Worm (Caenorhabditis elegans): Measurements from ENCODE around the gene C35A5.11.

C35A5.11 gene

ce11 chrV:10475421-10475820 lies 27.5 kb downstream of the C35A5.11 start:
- TF ChIP-seq ceh-22 (tag; optimal IDR thresholded peaks at IDR 0.05), result no peak
- no peak for TF ChIP-seq fkh-6 (tag; optimal IDR thresholded peaks at IDR 0.05)
- TF ChIP-seq ceh-2 (tag; optimal IDR thresholded peaks at IDR 0.05), result no peak
- TF ChIP-seq npax-4 (tag; optimal IDR thresholded peaks at IDR 0.05), result no peak
- TF ChIP-seq lim-6 (tag; optimal IDR thresholded peaks at IDR 0.05), result no peak
- TF ChIP-seq ceh-24 (tag; optimal IDR thresholded peaks at IDR 0.05), result no peak
- no peak for TF ChIP-seq pqm-1 (tag; optimal IDR thresholded peaks at IDR 0.05)
- no peak for TF ChIP-seq pha-4 (tag; optimal IDR thresholded peaks at IDR 0.05)
- no peak for TF ChIP-seq ceh-6 (GFP tag; optimal IDR thresholded peaks at IDR 0.05)
- TF ChIP-seq unc-86 (tag; optimal IDR thresholded peaks at IDR 0.05), result no peak
- no peak for TF ChIP-seq Y22D7AL.16 (tag; optimal IDR thresholded peaks at IDR 0.05)

DNA sequence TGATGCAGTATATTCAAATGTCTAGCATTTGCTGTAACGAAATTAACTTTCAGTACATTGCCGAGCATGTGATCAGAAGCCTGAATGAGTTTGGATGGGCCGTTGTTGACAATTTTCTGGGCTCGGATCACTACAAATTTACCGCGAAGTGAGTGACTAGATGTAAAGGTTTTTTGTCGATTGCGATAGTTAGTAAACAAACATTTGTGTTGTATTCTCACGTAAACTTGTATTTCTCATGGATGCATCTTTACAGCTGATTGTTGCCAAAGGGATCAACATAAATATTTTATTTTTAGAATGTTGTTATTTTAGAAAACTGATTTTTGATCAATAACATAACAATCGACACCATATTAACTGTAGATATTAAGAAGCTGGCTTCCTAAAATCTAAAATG lies 28.9 kb downstream of the C35A5.11 start:
- TF ChIP-seq ahr-1 (tag; optimal IDR thresholded peaks at IDR 0.05), result no peak
- no peak for TF ChIP-seq K02D7.2 (tag; optimal IDR thresholded peaks at IDR 0.05)
- no peak for TF ChIP-seq ceh-34 (tag; optimal IDR thresholded peaks at IDR 0.05)
- no peak for TF ChIP-seq syd-9 (tag; optimal IDR thresholded peaks at IDR 0.05)
- no peak for TF ChIP-seq hlh-30 (tag; optimal IDR thresholded peaks at IDR 0.05; ENCODE audit: insufficient read depth)
- TF ChIP-seq pros-1 (tag; optimal IDR thresholded peaks at IDR 0.05), result no peak
- TF ChIP-seq K09A11.1 (tag; optimal IDR thresholded peaks at IDR 0.05; ENCODE audit: insufficient read depth), result no peak
- no peak for TF ChIP-seq tbx-2 (tag; optimal IDR thresholded peaks at IDR 0.05)
- no peak for TF ChIP-seq C08G9.2 (tag; optimal IDR thresholded peaks at IDR 0.05)
- no peak for TF ChIP-seq T23F11.4 (GFP tag; optimal IDR thresholded peaks at IDR 0.05)
- no peak for TF ChIP-seq pax-1 (tag; optimal IDR thresholded peaks at IDR 0.05)
- no peak for TF ChIP-seq unc-3 (GFP tag; conservative IDR thresholded peaks at IDR 0.05)
- TF ChIP-seq unc-3 (tag; optimal IDR thresholded peaks at IDR 0.05), result no peak
- TF ChIP-seq sox-2 (GFP tag; IDR thresholded peaks at IDR 0.05), result no peak
- TF ChIP-seq dmd-4 (tag; optimal IDR thresholded peaks at IDR 0.05; ENCODE audit: borderline replicate concordance), result no peak
- TF ChIP-seq ceh-9 (tag; optimal IDR thresholded peaks at IDR 0.05), result no peak

DNA sequence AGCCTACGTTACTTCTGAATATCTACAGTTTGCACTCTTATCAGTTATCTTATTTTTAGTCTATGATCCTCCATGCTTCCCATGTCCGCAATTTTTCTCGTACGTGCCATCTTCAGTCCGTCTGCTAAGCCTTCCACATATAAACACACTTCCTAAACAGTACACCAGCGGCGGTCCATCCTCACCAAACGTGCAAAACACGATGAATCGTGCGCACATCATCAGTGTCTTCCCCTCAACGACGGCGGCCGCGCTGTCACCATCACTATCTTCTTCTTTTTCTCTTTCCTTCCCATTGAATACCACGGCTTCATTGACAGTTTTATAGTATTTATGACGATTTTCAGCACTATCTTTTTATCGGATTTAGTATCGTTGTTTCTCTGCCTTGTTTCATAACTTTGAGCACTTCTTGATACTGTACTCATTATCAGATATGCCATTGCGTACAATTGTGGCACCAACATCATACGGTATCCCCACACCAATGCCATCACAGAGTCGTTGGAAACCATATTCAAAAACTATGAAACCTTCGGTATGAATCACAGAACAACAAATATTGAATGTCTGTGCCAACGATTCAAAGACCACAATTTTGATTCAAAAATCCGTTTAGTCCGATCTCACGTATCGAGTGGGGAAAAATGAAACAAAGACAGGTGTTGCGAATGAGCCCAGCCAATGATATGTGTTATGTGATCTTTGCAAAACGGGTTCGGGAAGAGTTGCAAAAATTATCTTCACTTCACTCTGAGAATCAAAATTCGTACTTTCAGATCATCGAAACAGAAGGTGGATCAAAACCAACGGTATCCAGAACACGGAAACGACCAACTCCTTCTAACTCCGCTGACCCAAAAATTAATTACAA lies 29.8 kb downstream of the C35A5.11 start:
- no peak for TF ChIP-seq fkh-10 (GFP tag; optimal IDR thresholded peaks at IDR 0.05)
- TF ChIP-seq ceh-22 (tag; optimal IDR thresholded peaks at IDR 0.05), result no peak
- TF ChIP-seq ceh-6 (GFP tag; optimal IDR thresholded peaks at IDR 0.05), result no peak
- TF ChIP-seq dmd-4 (tag; optimal IDR thresholded peaks at IDR 0.05; ENCODE audit: borderline replicate concordance), result no peak
- TF ChIP-seq pha-4 (tag; optimal IDR thresholded peaks at IDR 0.05), result no peak
- TF ChIP-seq sox-2 (GFP tag; IDR thresholded peaks at IDR 0.05), result no peak
- TF ChIP-seq lin-11 (tag; optimal IDR thresholded peaks at IDR 0.05), result no peak
- TF ChIP-seq che-1 (tag; optimal IDR thresholded peaks at IDR 0.05), result no peak
- no peak for TF ChIP-seq ceh-19 (GFP tag; optimal IDR thresholded peaks at IDR 0.05)
- TF ChIP-seq mec-3 (tag; optimal IDR thresholded peaks at IDR 0.05; ENCODE audit: borderline replicate concordance), result no peak
- TF ChIP-seq ceh-2 (tag; optimal IDR thresholded peaks at IDR 0.05), result no peak
- no peak for TF ChIP-seq ceh-14 (tag; optimal IDR thresholded peaks at IDR 0.05)
- TF ChIP-seq nhr-232 (tag; optimal IDR thresholded peaks at IDR 0.05), result no peak
- TF ChIP-seq sdc-2 (tag; optimal IDR thresholded peaks at IDR 0.05), result no peak
- TF ChIP-seq pros-1 (tag; optimal IDR thresholded peaks at IDR 0.05), result no peak
- TF ChIP-seq unc-42 (tag; optimal IDR thresholded peaks at IDR 0.05), result no peak
- no peak for TF ChIP-seq fax-1 (tag; optimal IDR thresholded peaks at IDR 0.05)
- TF ChIP-seq odd-2 (tag; optimal IDR thresholded peaks at IDR 0.05), result no peak
- TF ChIP-seq hlh-30 (tag; optimal IDR thresholded peaks at IDR 0.05; ENCODE audit: insufficient read depth), result no peak
